Worm (Caenorhabditis elegans): Measurements from ENCODE around the gene col-84.

col-84 gene

ce11 chrII:11916555-11916941 is 48.2 kb downstream of the col-84 start:
- TF ChIP-seq aptf-3 (GFP tag; IDR thresholded peaks at IDR 0.05) (no peak), die-1 (tag; optimal IDR thresholded peaks at IDR 0.05) (peak; percentile 27), lin-26 (GFP tag; IDR thresholded peaks at IDR 0.05) (peak; percentile 65), T07F8.4 (tag; optimal IDR thresholded peaks at IDR 0.05) (peak; percentile 27), snpc-1.1 (tag; optimal IDR thresholded peaks at IDR 0.05; ENCODE audit: insufficient read depth) (no peak), lsl-1 (GFP tag; optimal IDR thresholded peaks at IDR 0.05) (peak; percentile 43), dox-1 (GFP tag; IDR thresholded peaks at IDR 0.05) (0 out of 2 replicates have a peak, but pooled peaks have one; percentile 15), nhr-179 (tag; optimal IDR thresholded peaks at IDR 0.05) (no peak), pbrm-1 (GFP tag; IDR thresholded peaks at IDR 0.05) (peak; percentile 47; the same call in 1 of the 2 replicates), let-607 (tag; optimal IDR thresholded peaks at IDR 0.05) (no peak), lin-54 (GFP tag; optimal IDR thresholded peaks at IDR 0.05) (peak; percentile 12), madf-3 (GFP tag; IDR thresholded peaks at IDR 0.05) (no peak), hmg-1.2 (GFP tag; IDR thresholded peaks at IDR 0.05) (0 out of 2 replicates have a peak, but pooled peaks have one; percentile 24), zim-3 (tag; optimal IDR thresholded peaks at IDR 0.05) (no peak), egl-18 (GFP tag; IDR thresholded peaks at IDR 0.05) (no peak), ztf-25 (GFP tag; IDR thresholded peaks at IDR 0.05) (no peak), sdz-38 (tag; optimal IDR thresholded peaks at IDR 0.05) (no peak)

- TF ChIP-seq madf-3 (GFP tag; IDR thresholded peaks at IDR 0.05) (no peak), F57C9.4 (tag; optimal IDR thresholded peaks at IDR 0.05) (no peak), let-607 (tag; optimal IDR thresholded peaks at IDR 0.05) (peak in 1 of 2 experiments; percentile 17), egl-44 (GFP tag; IDR thresholded peaks at IDR 0.05) (no peak), Y95B8A.8 (GFP tag; IDR thresholded peaks at IDR 0.05) (no peak), zfh-2 (GFP tag; conservative IDR thresholded peaks at IDR 0.05) (peak; percentile 79), F37B4.10 (GFP tag; IDR thresholded peaks at IDR 0.05) (peak; percentile 63; the same call in 1 of the 2 replicates), athp-1 (tag; optimal IDR thresholded peaks at IDR 0.05) (no peak), die-1 (tag; optimal IDR thresholded peaks at IDR 0.05) (no peak), egrh-3 (GFP tag; IDR thresholded peaks at IDR 0.05) (peak; percentile 33; the same call in 1 of the 2 replicates), K11D2.4 (GFP tag; IDR thresholded peaks at IDR 0.05) (0 out of 2 replicates have a peak, but pooled peaks have one; percentile 19), ceh-100 (GFP tag; IDR thresholded peaks at IDR 0.05) (no peak), repo-1 (tag; optimal IDR thresholded peaks at IDR 0.05) (peak; percentile 12)
These were observed 48.6 kb downstream of the col-84 start for ce11 chrII:11916945-11917344.

ce11 chrII:11917530-11917952 is 49.2 kb downstream of the col-84 start:
- TF ChIP-seq die-1 (tag; optimal IDR thresholded peaks at IDR 0.05): peak; percentile 57
- peak; percentile 43 for TF ChIP-seq T07F8.4 (tag; optimal IDR thresholded peaks at IDR 0.05)
- TF ChIP-seq Y79H2A.3 (GFP tag; conservative IDR thresholded peaks at IDR 0.05): peak; percentile 91; the same call in 1 of the 2 replicates
- peak; percentile 74; the same call in 1 of the 2 replicates for TF ChIP-seq aptf-3 (GFP tag; IDR thresholded peaks at IDR 0.05)
- TF ChIP-seq snpc-1.1 (tag; optimal IDR thresholded peaks at IDR 0.05; ENCODE audit: insufficient read depth): peak; percentile 53
- no peak for TF ChIP-seq zfh-2 (GFP tag; conservative IDR thresholded peaks at IDR 0.05)
- peak; percentile 61 for TF ChIP-seq lsl-1 (GFP tag; optimal IDR thresholded peaks at IDR 0.05)
- TF ChIP-seq repo-1 (tag; optimal IDR thresholded peaks at IDR 0.05): no peak
- no peak for TF ChIP-seq unc-62 (GFP tag; optimal IDR thresholded peaks at IDR 0.05)
- TF ChIP-seq attf-6 (GFP tag; IDR thresholded peaks at IDR 0.05): peak; percentile 84
- peak; percentile 60 for TF ChIP-seq D2030.7 (GFP tag; IDR thresholded peaks at IDR 0.05)
- no peak for TF ChIP-seq ama-1 (optimal IDR thresholded peaks at IDR 0.05)
- peak; percentile 7 to 93 for TF ChIP-seq ama-1 (GFP tag; optimal IDR thresholded peaks at IDR 0.05)
- peak; percentile 51 for TF ChIP-seq snpc-4 (GFP tag; optimal IDR thresholded peaks at IDR 0.05)
- TF ChIP-seq snpc-4 (tag; optimal IDR thresholded peaks at IDR 0.05): peak in 2 of 4 experiments; percentile 38 to 42
- no peak for TF ChIP-seq F57A8.1 (GFP tag; optimal IDR thresholded peaks at IDR 0.05)
- 0 out of 2 replicates have a peak, but pooled peaks have one; percentile 41 for TF ChIP-seq Y67H2A.10 (GFP tag; conservative IDR thresholded peaks at IDR 0.05)
- TF ChIP-seq efl-1 (GFP tag; optimal IDR thresholded peaks at IDR 0.05): peak; percentile 28
- peak; percentile 25 for TF ChIP-seq mes-4 (tag; optimal IDR thresholded peaks at IDR 0.05)
- TF ChIP-seq ceh-58 (GFP tag; IDR thresholded peaks at IDR 0.05): peak; percentile 73; the same call in 1 of the 2 replicates
- TF ChIP-seq hlh-26 (GFP tag; conservative IDR thresholded peaks at IDR 0.05): no peak
- TF ChIP-seq F49E8.2 (tag; optimal IDR thresholded peaks at IDR 0.05; ENCODE audit: insufficient read depth): peak; percentile 94
- peak; percentile 77 for TF ChIP-seq T26A5.8 (tag; optimal IDR thresholded peaks at IDR 0.05)
- no peak for TF ChIP-seq nhr-80 (tag; optimal IDR thresholded peaks at IDR 0.05)
- peak; percentile 74 for TF ChIP-seq him-1 (tag; optimal IDR thresholded peaks at IDR 0.05)
